Worm (Caenorhabditis elegans) whole organism, young adult: ENCODE data around the gene Y47G7B.2.

Experiments
- B0035.1 ChIP-seq: sonication (generic microtip); optimal IDR thresholded peaks from 2 replicates; lab custom pipeline; 2016; ENCODE audit warnings: missing genetic modification characterization, mild to moderate bottlenecking, missing compliant biosample characterization, missing genotype, missing genetic modification reagents
- Y56A3A.18 ChIP-seq: fragments of 200-800 bp; sonication (Bioruptor generic); IDR thresholded peaks from 2 replicates; pipeline ENCODE4 v1.3.6; 2022; ENCODE audit warnings: missing genetic modification reagents, missing genetic modification characterization, missing compliant biosample characterization
- Y95B8A.8 ChIP-seq: fragments of 200-800 bp; sonication (Bioruptor generic); IDR thresholded peaks from 2 replicates; pipeline ENCODE4 v1.3.6; 2022; ENCODE audit warnings: missing genetic modification reagents, missing genetic modification characterization, missing compliant biosample characterization
- ama-1 ChIP-seq, 3 experiments: fragments of 150-350 bp in 1 of 3; sonication (generic microtip) in 2 of 3; optimal IDR thresholded peaks; 2 replicates each; lab custom pipeline; 2014 to 2018; ENCODE audit warnings: missing biosample characterization in 2 of 3, missing genetic modification characterization in 2 of 3, missing genetic modification reagents in 2 of 3
- ets-4 ChIP-seq: fragments of 200-800 bp; sonication (Bioruptor generic); optimal IDR thresholded peaks from 2 replicates; lab custom pipeline; 2018; ENCODE audit warnings: mild to moderate bottlenecking, missing genetic modification characterization, missing compliant biosample characterization
- hmg-1.2 ChIP-seq: fragments of 200-800 bp; sonication (Bioruptor generic); IDR thresholded peaks from 2 replicates; pipeline ENCODE4 v1.3.6; 2022; ENCODE audit warnings: missing genetic modification reagents, missing genetic modification characterization, missing compliant biosample characterization
- hmg-20 ChIP-seq: fragments of 200-800 bp; sonication (Bioruptor generic); IDR thresholded peaks from 2 replicates; pipeline ENCODE4 v1.3.6; 2022; ENCODE audit warnings: missing genetic modification reagents, missing genetic modification characterization, missing compliant biosample characterization
- lin-40 ChIP-seq: sonication (generic microtip); optimal IDR thresholded peaks from 2 replicates; lab custom pipeline; 2016; ENCODE audit warnings: missing genetic modification characterization, mild to moderate bottlenecking, missing compliant biosample characterization, missing genotype, missing genetic modification reagents
- mxl-1 ChIP-seq: sonication (generic microtip); optimal IDR thresholded peaks from 2 replicates; lab custom pipeline; 2016; ENCODE audit warnings: missing genetic modification characterization, missing compliant biosample characterization
- rcor-1 ChIP-seq: fragments of 200-800 bp; sonication (Bioruptor generic); IDR thresholded peaks from 2 replicates; pipeline ENCODE4 v1.3.6; 2022; ENCODE audit warnings: missing genetic modification reagents, missing genetic modification characterization, missing compliant biosample characterization
- snpc-4 ChIP-seq, 5 experiments: fragments of 150-350 bp in 1 of 5; sonication (generic microtip) in 4 of 5; optimal IDR thresholded peaks; 2 replicates each; lab custom pipeline; 2014 to 2018; ENCODE audit warnings: missing genetic modification characterization in 5 of 5, missing biosample characterization in 3 of 5, antibody characterized with exemption in 2 of 5, mild to moderate bottlenecking in 2 of 5, missing compliant biosample characterization in 2 of 5, missing genotype in 2 of 5, moderate library complexity in 2 of 5, missing genetic modification reagents in 1 of 5
- unc-130 ChIP-seq: sonication (generic microtip); optimal IDR thresholded peaks from 2 replicates; lab custom pipeline; 2016; ENCODE audit warnings: missing genetic modification reagents, missing genetic modification characterization, missing compliant biosample characterization
- unc-62 ChIP-seq: fragments of 150-350 bp; optimal IDR thresholded peaks from 2 replicates; lab custom pipeline; 2014; ENCODE audit warnings: missing biosample characterization, missing genetic modification reagents, missing genetic modification characterization
- ztf-3 ChIP-seq: fragments of 200-800 bp; sonication (Bioruptor generic); optimal IDR thresholded peaks from 2 replicates; lab custom pipeline; 2018; ENCODE audit warnings: mild to moderate bottlenecking, missing genetic modification characterization, missing compliant biosample characterization

ce11 chrII:2692476-2692875 is 15.3 kb downstream of the Y47G7B.2 start, which contains the start of gene set-11:
- TF ChIP-seq unc-130 (GFP tag; lab: Kevin White, UChicago) (no peak), ama-1 (optimal IDR thresholded peaks at IDR 0.05; lab: Kevin White, UChicago) (no peak), ama-1 (GFP tag; optimal IDR thresholded peaks at IDR 0.05; lab: Kevin White, UChicago) (no peak), Y56A3A.18 (GFP tag; lab: Robert Waterston, UW) (no peak), hmg-1.2 (GFP tag; lab: Robert Waterston, UW) (no peak), rcor-1 (no peak), B0035.1 (tag; lab: Kevin White, UChicago) (no peak), ets-4 (GFP tag; lab: Kevin White, UChicago) (no peak), snpc-4 (GFP tag; optimal IDR thresholded peaks at IDR 0.05; lab: Kevin White, UChicago) (no peak), snpc-4 (tag; optimal IDR thresholded peaks at IDR 0.05; lab: Kevin White, UChicago) (no peak), hmg-20 (GFP tag; lab: Robert Waterston, UW) (no peak), mxl-1 (no peak), lin-40 (no peak), unc-62 (GFP tag; lab: Kevin White, UChicago) (no peak), Y95B8A.8 (no peak), ztf-3 (GFP tag; lab: Kevin White, UChicago) (no peak)
